Fruit fly (Drosophila melanogaster) whole organism, prepupa: ENCODE measurements around the gene CG10469.

Experiments used
- Blimp-1 ChIP-seq: fragments of 200-800 bp; sonication (Bioruptor generic); optimal IDR thresholded peaks from 3 replicates; lab custom pipeline; 2017; ENCODE audit warnings: missing biosample characterization, missing genetic modification characterization, mild to moderate bottlenecking, moderate library complexity, missing genetic modification reagents
- CG10631 ChIP-seq: fragments of 200-800 bp; sonication (Bioruptor generic); optimal IDR thresholded peaks from 2 replicates; lab custom pipeline; 2016; ENCODE audit warnings: missing biosample characterization, missing genetic modification characterization
- CG10669 ChIP-seq: fragments of 200-800 bp; sonication (Bioruptor generic); optimal IDR thresholded peaks from 3 replicates; lab custom pipeline; 2018; ENCODE audit warnings: missing biosample characterization, mild to moderate bottlenecking, missing genetic modification characterization, moderate library complexity
- CG11294 ChIP-seq: fragments of 200-800 bp; sonication (Bioruptor generic); IDR thresholded peaks from 2 replicates; pipeline ENCODE4 v1.3.6; 2022; ENCODE audit warnings: missing biosample characterization, missing genetic modification characterization
- CG11762 ChIP-seq: fragments of 200-800 bp; sonication (Bioruptor generic); optimal IDR thresholded peaks from 3 replicates; lab custom pipeline; 2016; ENCODE audit warnings: missing biosample characterization, missing genetic modification characterization; ENCODE audit not compliant: insufficient read depth
- CG11902 ChIP-seq: fragments of 200-800 bp; sonication (Bioruptor generic); optimal IDR thresholded peaks from 3 replicates; lab custom pipeline; 2016; ENCODE audit warnings: missing biosample characterization, missing genetic modification characterization
- CG15336 ChIP-seq: fragments of 200-800 bp; sonication (Bioruptor generic); IDR thresholded peaks from 2 replicates; pipeline ENCODE4 v1.3.6; 2022; ENCODE audit warnings: missing biosample characterization, missing genetic modification characterization
- CG1621 ChIP-seq: fragments of 200-800 bp; sonication (Bioruptor generic); optimal IDR thresholded peaks from 3 replicates; lab custom pipeline; 2018; ENCODE audit warnings: missing biosample characterization, mild to moderate bottlenecking, missing genetic modification characterization
- CG16779 ChIP-seq: fragments of 200-800 bp; sonication (Bioruptor generic); optimal IDR thresholded peaks from 3 replicates; lab custom pipeline; 2017; ENCODE audit warnings: missing biosample characterization, mild to moderate bottlenecking, missing genetic modification characterization
- CG3032 ChIP-seq: fragments of 200-800 bp; optimal IDR thresholded peaks from 2 replicates; lab custom pipeline; 2019; ENCODE audit warnings: missing biosample characterization, mild to moderate bottlenecking, missing genetic modification characterization, moderate library complexity
- CG31627 ChIP-seq: fragments of 200-800 bp; sonication (Bioruptor generic); optimal IDR thresholded peaks from 3 replicates; lab custom pipeline; 2016; ENCODE audit warnings: missing biosample characterization, missing genetic modification characterization
- CG3919 ChIP-seq: fragments of 200-800 bp; sonication (Bioruptor generic); optimal IDR thresholded peaks from 3 replicates; lab custom pipeline; 2016; ENCODE audit warnings: missing biosample characterization, missing genetic modification characterization
- CG4318 ChIP-seq: fragments of 200-800 bp; sonication (Bioruptor generic); optimal IDR thresholded peaks from 3 replicates; lab custom pipeline; 2017; ENCODE audit warnings: missing biosample characterization, mild to moderate bottlenecking, missing genetic modification characterization
- CG6163 ChIP-seq: fragments of 200-800 bp; sonication (Bioruptor generic); IDR thresholded peaks from 3 replicates; pipeline ENCODE4 v1.3.6; 2022; ENCODE audit warnings: missing biosample characterization, missing genetic modification characterization
- CG6276 ChIP-seq: fragments of 200-800 bp; sonication (Bioruptor generic); optimal IDR thresholded peaks from 2 replicates; lab custom pipeline; 2017; ENCODE audit warnings: missing biosample characterization, mild to moderate bottlenecking, missing genetic modification characterization
- CG6808 ChIP-seq: fragments of 200-800 bp; sonication (Bioruptor generic); optimal IDR thresholded peaks from 3 replicates; lab custom pipeline; 2017; ENCODE audit warnings: missing biosample characterization, missing genetic modification characterization, mild to moderate bottlenecking, moderate library complexity, missing genetic modification reagents
- CG7368 ChIP-seq: fragments of 200-800 bp; sonication (Bioruptor generic); optimal IDR thresholded peaks from 3 replicates; lab custom pipeline; 2016; ENCODE audit warnings: missing biosample characterization, missing genetic modification characterization
- CG8119 ChIP-seq: fragments of 200-800 bp; sonication (Bioruptor generic); IDR thresholded peaks from 3 replicates; pipeline ENCODE4 v1.3.6; 2022; ENCODE audit warnings: missing biosample characterization, missing genetic modification characterization
- CG8319 ChIP-seq: fragments of 200-800 bp; sonication (Bioruptor generic); optimal IDR thresholded peaks from 3 replicates; lab custom pipeline; 2016; ENCODE audit warnings: missing biosample characterization, missing genetic modification characterization
- CG8632 ChIP-seq: fragments of 200-800 bp; sonication (Bioruptor generic); optimal IDR thresholded peaks from 3 replicates; lab custom pipeline; 2016; ENCODE audit warnings: missing biosample characterization, missing genetic modification characterization
- CG9139 ChIP-seq: fragments of 200-800 bp; sonication (Bioruptor generic); optimal IDR thresholded peaks from 3 replicates; lab custom pipeline; 2017; ENCODE audit warnings: missing biosample characterization, mild to moderate bottlenecking, missing genetic modification characterization
- Eip75B ChIP-seq: fragments of 200-800 bp; sonication (Bioruptor generic); optimal IDR thresholded peaks from 3 replicates; lab custom pipeline; 2016; ENCODE audit warnings: missing biosample characterization, missing genetic modification characterization
- Eip93F ChIP-seq: fragments of 200-800 bp; sonication (Bioruptor generic); optimal IDR thresholded peaks from 2 replicates; lab custom pipeline; 2016; ENCODE audit warnings: missing biosample characterization, mild to moderate bottlenecking, missing genetic modification characterization
- Ets21C ChIP-seq: fragments of 200-800 bp; sonication (Bioruptor generic); optimal IDR thresholded peaks from 3 replicates; lab custom pipeline; 2016; ENCODE audit warnings: missing biosample characterization, missing genetic modification characterization
- Ets96B ChIP-seq: fragments of 200-800 bp; optimal IDR thresholded peaks from 2 replicates; lab custom pipeline; 2019; ENCODE audit warnings: missing biosample characterization, mild to moderate bottlenecking, missing genetic modification characterization, moderate library complexity
- Gug ChIP-seq: fragments of 200-800 bp; sonication (Bioruptor generic); IDR thresholded peaks from 2 replicates; pipeline ENCODE4 v1.3.6; 2022; ENCODE audit warnings: missing biosample characterization, missing genetic modification characterization
- Hr39 ChIP-seq: fragments of 200-800 bp; sonication (Bioruptor generic); optimal IDR thresholded peaks from 2 replicates; lab custom pipeline; 2016; ENCODE audit warnings: missing biosample characterization, missing genetic modification characterization
- Hr4 ChIP-seq: fragments of 200-800 bp; sonication (Bioruptor generic); optimal IDR thresholded peaks from 3 replicates; lab custom pipeline; 2016; ENCODE audit warnings: missing biosample characterization, missing genetic modification characterization
- Met ChIP-seq: fragments of 200-800 bp; sonication (Bioruptor generic); optimal IDR thresholded peaks from 3 replicates; lab custom pipeline; 2016; ENCODE audit warnings: missing biosample characterization, missing genetic modification characterization
- OdsH ChIP-seq: fragments of 200-800 bp; sonication (Bioruptor generic); optimal IDR thresholded peaks from 3 replicates; lab custom pipeline; 2016; ENCODE audit warnings: missing biosample characterization, missing genetic modification characterization
- Smox ChIP-seq: fragments of 200-800 bp; sonication (Bioruptor generic); optimal IDR thresholded peaks from 3 replicates; lab custom pipeline; 2016; ENCODE audit warnings: missing biosample characterization, missing genetic modification characterization
- Sox14 ChIP-seq: fragments of 200-800 bp; sonication (Bioruptor generic); optimal IDR thresholded peaks from 3 replicates; lab custom pipeline; 2016; ENCODE audit warnings: missing biosample characterization, missing genetic modification characterization
- Sox15 ChIP-seq: fragments of 200-800 bp; sonication (Bioruptor generic); optimal IDR thresholded peaks from 3 replicates; lab custom pipeline; 2016; ENCODE audit warnings: missing biosample characterization, missing genetic modification characterization
- acj6 ChIP-seq: fragments of 200-800 bp; sonication (Bioruptor generic); optimal IDR thresholded peaks from 3 replicates; lab custom pipeline; 2016; ENCODE audit warnings: missing biosample characterization, missing genetic modification characterization
- cyc ChIP-seq: fragments of 200-800 bp; sonication (Bioruptor generic); optimal IDR thresholded peaks from 3 replicates; lab custom pipeline; 2016; ENCODE audit warnings: missing biosample characterization, missing genetic modification characterization
- dac ChIP-seq: fragments of 200-800 bp; sonication (Bioruptor generic); optimal IDR thresholded peaks from 2 replicates; lab custom pipeline; 2017; ENCODE audit warnings: missing biosample characterization, mild to moderate bottlenecking, missing genetic modification characterization
- dsx ChIP-seq: fragments of 200-800 bp; optimal IDR thresholded peaks from 3 replicates; lab custom pipeline; 2019; ENCODE audit warnings: missing biosample characterization, mild to moderate bottlenecking, missing genetic modification characterization, moderate library complexity; ENCODE audit not compliant: poor library complexity, severe bottlenecking
- eg ChIP-seq: fragments of 200-800 bp; sonication (Bioruptor generic); IDR thresholded peaks from 3 replicates; pipeline ENCODE4 v1.3.6; 2022; ENCODE audit warnings: missing biosample characterization, missing genetic modification characterization
- esn ChIP-seq: fragments of 200-800 bp; sonication (Bioruptor generic); optimal IDR thresholded peaks from 2 replicates; lab custom pipeline; 2016; ENCODE audit warnings: missing biosample characterization, mild to moderate bottlenecking, missing genetic modification characterization, moderate library complexity
- fd59A ChIP-seq: fragments of 200-800 bp; sonication (Bioruptor generic); optimal IDR thresholded peaks from 2 replicates; lab custom pipeline; 2017; ENCODE audit warnings: missing biosample characterization, mild to moderate bottlenecking, missing genetic modification characterization, missing genetic modification reagents
- fd85E ChIP-seq: fragments of 200-800 bp; sonication (Bioruptor generic); optimal IDR thresholded peaks from 3 replicates; lab custom pipeline; 2016; ENCODE audit warnings: missing biosample characterization, missing genetic modification characterization
- fkh ChIP-seq: fragments of 200-800 bp; sonication (Bioruptor generic); optimal IDR thresholded peaks from 3 replicates; lab custom pipeline; 2017; ENCODE audit warnings: missing biosample characterization, mild to moderate bottlenecking, missing genetic modification characterization, moderate library complexity
- lz ChIP-seq: fragments of 200-800 bp; sonication (Bioruptor generic); optimal IDR thresholded peaks from 3 replicates; lab custom pipeline; 2016; ENCODE audit warnings: missing biosample characterization, missing genetic modification characterization
- net ChIP-seq: fragments of 200-800 bp; sonication (Bioruptor generic); optimal IDR thresholded peaks from 3 replicates; lab custom pipeline; 2016; ENCODE audit warnings: missing biosample characterization, missing genetic modification characterization
- pdm3 ChIP-seq: fragments of 200-800 bp; sonication (Bioruptor generic); optimal IDR thresholded peaks from 3 replicates; lab custom pipeline; 2016; ENCODE audit warnings: missing biosample characterization, missing genetic modification characterization
- salr ChIP-seq, 2 experiments: fragments of 200-800 bp; sonication (Bioruptor generic); optimal IDR thresholded peaks; 3 replicates each; lab custom pipeline; 2016 to 2018; ENCODE audit warnings: missing biosample characterization in 2 of 2, missing genetic modification characterization in 2 of 2, mild to moderate bottlenecking in 1 of 2
- spab ChIP-seq: fragments of 200-800 bp; sonication (Bioruptor generic); optimal IDR thresholded peaks from 2 replicates; lab custom pipeline; 2017; ENCODE audit warnings: missing biosample characterization, mild to moderate bottlenecking, missing genetic modification characterization, missing genetic modification reagents
- ss ChIP-seq, 2 experiments: fragments of 200-800 bp; sonication (Bioruptor generic); optimal IDR thresholded peaks; 2 replicates in 1 of 2; 3 replicates in 1 of 2; lab custom pipeline; 2017 to 2018; ENCODE audit warnings: mild to moderate bottlenecking in 2 of 2, missing biosample characterization in 2 of 2, missing genetic modification characterization in 2 of 2, moderate library complexity in 1 of 2
- svp ChIP-seq: fragments of 200-800 bp; sonication (Bioruptor generic); peaks from one replicate; lab custom pipeline; 2016; ENCODE audit warnings: missing biosample characterization, missing genetic modification characterization
- topi ChIP-seq: fragments of 200-800 bp; sonication (Bioruptor generic); optimal IDR thresholded peaks from 3 replicates; lab custom pipeline; 2016; ENCODE audit warnings: missing biosample characterization, missing genetic modification characterization
- vri ChIP-seq: fragments of 200-800 bp; sonication (Bioruptor generic); optimal IDR thresholded peaks from 3 replicates; lab custom pipeline; 2016; ENCODE audit warnings: missing biosample characterization, mild to moderate bottlenecking, missing genetic modification characterization

Gene CG10469

DNA sequence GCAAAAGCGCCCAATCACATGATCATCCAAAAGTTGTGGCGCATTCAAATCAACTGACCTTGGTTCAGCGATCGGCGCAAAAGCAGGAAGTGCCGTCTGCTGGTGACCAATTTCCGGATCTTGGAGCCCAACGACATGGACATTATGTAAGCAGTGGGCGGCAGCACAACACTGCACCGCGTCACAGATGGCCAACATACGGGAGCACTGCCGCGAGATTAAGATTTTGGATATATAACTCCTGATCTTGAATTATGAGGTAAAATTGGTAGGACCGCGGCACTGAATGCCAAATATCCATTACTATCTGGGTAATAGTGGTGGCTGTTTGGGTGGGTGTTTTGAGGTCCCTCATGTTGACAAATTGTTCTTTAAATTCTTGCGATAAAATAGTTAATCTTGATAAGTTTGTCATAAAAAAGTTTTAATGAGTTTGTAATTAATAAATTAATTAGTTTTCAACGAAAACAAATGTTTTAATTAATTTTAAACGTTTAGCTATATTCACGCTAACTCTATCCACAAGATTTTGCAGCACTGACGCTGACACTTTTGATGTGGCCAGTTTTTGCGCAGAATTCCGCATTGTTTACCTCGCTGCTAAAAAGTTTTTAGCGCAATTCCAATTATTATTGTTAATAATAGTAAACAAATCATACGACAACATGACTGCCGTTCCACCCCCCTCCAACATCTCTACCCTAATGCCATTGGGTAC, 18.0 kb downstream of the CG10469 start, which contains the start of the genes CG13295 and CG6610:
Gene CG13295, minus strand, starts transcription at position 271 of the 718 bp plus-strand sequence.
Gene CG6610, plus strand, starts transcription at position 562 of the 718 bp plus-strand sequence.
- no peak for TF ChIP-seq Gug
- TF ChIP-seq Hr39 (GFP tag; lab: Kevin White, UChicago), result peak; percentile 60
- no peak for TF ChIP-seq CG4318 (GFP tag; lab: Kevin White, UChicago)
- TF ChIP-seq CG15336 (GFP tag; lab: Robert Waterston, UW), result peak; percentile 35; the same call in 1 of the 2 replicates
- TF ChIP-seq CG10631 (GFP tag; lab: Kevin White, UChicago), result peak; percentile 57
- no peak for TF ChIP-seq pdm3
- no peak for TF ChIP-seq CG11762 (GFP tag; lab: Kevin White, UChicago)
- TF ChIP-seq acj6 (GFP tag; lab: Kevin White, UChicago), result peak; percentile 26
- peak; percentile 69 for TF ChIP-seq CG31627 (GFP tag; lab: Kevin White, UChicago)
- TF ChIP-seq cyc (GFP tag; lab: Kevin White, UChicago), result peak; percentile 46
- peak; percentile 45 for TF ChIP-seq Ets96B
- no peak for TF ChIP-seq CG8119
- TF ChIP-seq CG11294, result no peak
- peak; percentile 22 for TF ChIP-seq fd59A (GFP tag; lab: Kevin White, UChicago)
- no peak for TF ChIP-seq net (GFP tag; lab: Kevin White, UChicago)
- TF ChIP-seq Eip93F (GFP tag; lab: Kevin White, UChicago), result no peak
- TF ChIP-seq CG11902, result no peak
- TF ChIP-seq Sox14, result peak; percentile 77
- no peak for TF ChIP-seq CG8319 (GFP tag; lab: Kevin White, UChicago)
- peak; percentile 47 for TF ChIP-seq Eip75B (GFP tag; lab: Kevin White, UChicago)
- TF ChIP-seq lz (GFP tag; lab: Kevin White, UChicago), result peak; percentile 53
- peak; percentile 44 for TF ChIP-seq vri
- TF ChIP-seq fd85E (GFP tag; lab: Kevin White, UChicago), result no peak
- TF ChIP-seq CG8632 (GFP tag; lab: Kevin White, UChicago), result no peak
- TF ChIP-seq Ets21C, result peak; percentile 59
- peak in 1 of 2 experiments; percentile 3 for TF ChIP-seq salr (GFP tag; optimal IDR thresholded peaks at IDR 0.05; lab: Kevin White, UChicago)
- TF ChIP-seq Met (GFP tag; lab: Kevin White, UChicago), result peak; percentile 47
- TF ChIP-seq CG6163 (GFP tag; lab: Robert Waterston, UW), result peak; percentile 36; the same call in 1 of the 3 replicates
- TF ChIP-seq eg (GFP tag; lab: Robert Waterston, UW), result peak; percentile 45; the same call in 2 of the 3 replicates
- TF ChIP-seq CG6276 (GFP tag; lab: Kevin White, UChicago), result no peak
- peak; percentile 84 for TF ChIP-seq fkh (GFP tag; lab: Kevin White, UChicago)
- TF ChIP-seq topi, result peak; percentile 42
- peak; percentile 60 for TF ChIP-seq esn (GFP tag; lab: Kevin White, UChicago)
- TF ChIP-seq Blimp-1 (GFP tag; lab: Kevin White, UChicago), result no peak
- peak; percentile 7 for TF ChIP-seq Sox15 (GFP tag; lab: Kevin White, UChicago)
- peak; percentile 52 for TF ChIP-seq Hr4 (GFP tag; lab: Kevin White, UChicago)
- peak; percentile 71 for TF ChIP-seq CG3032
- TF ChIP-seq dsx (GFP tag; lab: Kevin White, UChicago), result no peak
- TF ChIP-seq CG9139, result peak; percentile 15
- no peak for TF ChIP-seq CG1621 (tag; lab: Kevin White, UChicago)
- TF ChIP-seq CG6808 (GFP tag; lab: Kevin White, UChicago), result peak; percentile 23
- no peak for TF ChIP-seq OdsH
- TF ChIP-seq spab (GFP tag; lab: Kevin White, UChicago), result no peak
- no peak for TF ChIP-seq svp
- TF ChIP-seq Smox (GFP tag; lab: Kevin White, UChicago), result peak; percentile 48
- TF ChIP-seq CG7368, result no peak
- no peak for TF ChIP-seq dac
- TF ChIP-seq ss (GFP tag; optimal IDR thresholded peaks at IDR 0.05; lab: Kevin White, UChicago), result peak in 1 of 2 experiments; percentile 44
- TF ChIP-seq CG10669 (GFP tag; lab: Kevin White, UChicago), result no peak
- no peak for TF ChIP-seq CG3919
- no peak for TF ChIP-seq CG16779 (tag; lab: Kevin White, UChicago)
